Worm (Caenorhabditis elegans) whole organism, L4 larva: Measurements from ENCODE around the gene sri-72.

Experiments
- ces-1 ChIP-seq: fragments of 150-350 bp; sonication (generic microtip); optimal IDR thresholded peaks from 4 replicates; lab custom pipeline; 2014; ENCODE audit warnings: missing biosample characterization, missing genetic modification reagents, missing genetic modification characterization
- daf-12 ChIP-seq: fragments of 150-350 bp; optimal IDR thresholded peaks from 2 replicates; lab custom pipeline; 2014; ENCODE audit warnings: missing biosample characterization, missing genetic modification reagents, missing genetic modification characterization

DNA sequence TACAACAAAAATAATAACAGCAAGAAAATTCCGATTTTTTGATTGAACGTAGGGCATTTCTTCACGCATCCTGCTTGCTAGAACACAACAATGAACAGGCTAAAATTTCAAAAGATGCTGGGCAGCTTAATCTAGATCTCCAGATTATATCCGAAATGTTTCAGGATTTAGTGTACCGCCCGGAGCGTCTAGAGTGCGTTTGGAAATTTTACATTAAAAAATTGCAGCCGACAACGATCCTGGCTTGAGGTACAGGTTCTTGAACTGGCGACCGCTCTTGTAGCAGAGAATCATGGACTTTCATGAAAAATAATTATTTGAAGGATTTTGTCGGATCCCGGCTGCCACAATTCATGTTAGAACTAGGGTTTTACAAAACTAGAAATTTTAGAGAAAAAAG, 20.0 kb downstream of the sri-72 start, which contains the start of gene C14C6.6:
- no peak for TF ChIP-seq daf-12 (tag; lab: Kevin White, UChicago)
- no peak for TF ChIP-seq ces-1 (GFP tag; lab: Kevin White, UChicago)
